Fruit fly (Drosophila melanogaster): ENCODE data around the gene CG7290.

CG7290 gene

DNA sequence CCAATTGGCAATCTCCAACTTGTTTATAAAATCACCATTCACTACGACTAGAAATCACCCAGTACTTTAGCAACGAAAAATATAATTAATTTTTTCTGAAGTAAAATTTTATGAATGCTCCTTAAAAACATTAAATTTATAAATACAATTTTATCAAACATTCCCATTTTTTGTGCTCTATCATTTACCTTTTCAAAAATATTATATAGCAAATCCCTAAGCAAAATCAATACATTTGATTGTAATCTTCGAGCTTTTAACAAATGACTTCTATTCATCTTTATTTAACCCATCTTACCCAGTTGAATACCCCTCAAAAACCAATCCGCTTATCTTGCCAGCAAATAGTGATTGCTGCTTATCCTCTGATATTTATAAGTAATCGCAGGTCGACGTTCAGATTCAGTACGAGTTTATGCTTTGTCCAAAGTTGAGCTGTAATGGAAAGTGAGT is 15.6 kb upstream of the CG7290 start, which contains the start of gene CG17145:
CG17145 (plus strand) TSS at position 403 of the 453 bp plus-strand sequence.
- TF ChIP-seq rgr (GFP tag; optimal IDR thresholded peaks at IDR 0.05) (no peak), ey (GFP tag; optimal IDR thresholded peaks at IDR 0.05) (no peak), brk (GFP tag; optimal IDR thresholded peaks at IDR 0.05) (no peak), CrebA (GFP tag; optimal IDR thresholded peaks at IDR 0.05; ENCODE audit: borderline replicate concordance) (no peak), tai (GFP tag; optimal IDR thresholded peaks at IDR 0.05) (no peak), Jra (GFP tag; optimal IDR thresholded peaks at IDR 0.05) (no peak), pan (optimal IDR thresholded peaks at IDR 0.05) (no peak), GATAd (GFP tag; optimal IDR thresholded peaks at IDR 0.05) (no peak), foxo (GFP tag; optimal IDR thresholded peaks at IDR 0.05) (no peak), fru (GFP tag; optimal IDR thresholded peaks at IDR 0.05) (no peak), Dif (GFP tag; optimal IDR thresholded peaks at IDR 0.05; ENCODE audit: partially characterized antibody) (no peak)

- peak; percentile 20 for TF ChIP-seq Vsx2 (GFP tag; optimal IDR thresholded peaks at IDR 0.05; ENCODE audit: partially characterized antibody)
- peak; percentile 72 for TF ChIP-seq Myc (optimal IDR thresholded peaks at IDR 0.05)
- no peak for TF ChIP-seq brk (GFP tag; optimal IDR thresholded peaks at IDR 0.05)
- TF ChIP-seq Abd-B (GFP tag; optimal IDR thresholded peaks at IDR 0.05) = no peak
- TF ChIP-seq Dif (GFP tag; optimal IDR thresholded peaks at IDR 0.05; ENCODE audit: partially characterized antibody) = peak; percentile 11
- peak; percentile 72 for TF ChIP-seq N (GFP tag; optimal IDR thresholded peaks at IDR 0.05)
- TF ChIP-seq OdsH (GFP tag; optimal IDR thresholded peaks at IDR 0.05) = no peak
- TF ChIP-seq CG9705 (GFP tag; optimal IDR thresholded peaks at IDR 0.05) = no peak
- no peak for TF ChIP-seq sage (GFP tag; optimal IDR thresholded peaks at IDR 0.05)
These were observed 15.1 kb upstream of the CG7290 start for dm6 chr3L:20220918-20221317.

- TF ChIP-seq foxo (GFP tag; optimal IDR thresholded peaks at IDR 0.05) = no peak
- TF ChIP-seq Dif (GFP tag; optimal IDR thresholded peaks at IDR 0.05; ENCODE audit: partially characterized antibody) = no peak
- TF ChIP-seq Dfd (GFP tag; optimal IDR thresholded peaks at IDR 0.05) = no peak
- no peak for TF ChIP-seq Jra (GFP tag; optimal IDR thresholded peaks at IDR 0.05)
- no peak for TF ChIP-seq HLH106 (tag; optimal IDR thresholded peaks at IDR 0.05)
- TF ChIP-seq OdsH (GFP tag; optimal IDR thresholded peaks at IDR 0.05) = no peak
- no peak for TF ChIP-seq dmrt93B (GFP tag; optimal IDR thresholded peaks at IDR 0.05)
- TF ChIP-seq dl (GFP tag; optimal IDR thresholded peaks at IDR 0.05; ENCODE audit: insufficient read depth in 1 of 2, partially characterized antibody in 2 of 2) = no peak
- no peak for TF ChIP-seq jim (GFP tag; optimal IDR thresholded peaks at IDR 0.05)
- TF ChIP-seq CG9705 (GFP tag; optimal IDR thresholded peaks at IDR 0.05) = no peak
These were observed 14.5 kb upstream of the CG7290 start, which contains the start of gene CG6933 for dm6 chr3L:20220374-20220773. TSS of gene CG6933 (minus strand) at chr3L:20220420.

- TF ChIP-seq tai (GFP tag; optimal IDR thresholded peaks at IDR 0.05) (no peak), ey (GFP tag; optimal IDR thresholded peaks at IDR 0.05) (no peak), lola (GFP tag; optimal IDR thresholded peaks at IDR 0.05) (no peak)
These were observed 6.2 kb upstream of the CG7290 start, which contains the start of gene CG7017 for dm6 chr3L:20212022-20212421. TSS of gene CG7017 (minus strand) at chr3L:20212122.

DNA sequence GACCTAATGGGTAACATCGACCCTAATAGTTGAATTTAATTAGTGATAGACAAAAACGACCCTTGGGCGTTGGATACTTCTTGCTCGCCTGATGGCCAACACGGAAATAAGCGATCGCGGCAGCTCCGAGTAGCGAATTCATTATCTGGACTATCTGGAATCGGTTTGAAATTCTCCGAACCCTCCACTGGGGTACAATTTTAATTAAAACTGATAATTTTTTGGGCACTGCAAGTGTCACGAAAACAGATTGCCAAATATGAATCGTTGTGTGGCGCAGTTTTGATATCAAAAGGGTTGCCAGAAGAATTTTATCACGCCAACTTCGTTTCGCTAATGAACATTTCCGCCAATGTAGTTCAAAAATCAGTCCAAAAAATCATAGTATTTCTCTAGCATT is 4.0 kb upstream of the CG7290 start:
- TF ChIP-seq CG9705 (GFP tag; optimal IDR thresholded peaks at IDR 0.05) (no peak), Hr78 (GFP tag; optimal IDR thresholded peaks at IDR 0.05) (no peak)

DNA sequence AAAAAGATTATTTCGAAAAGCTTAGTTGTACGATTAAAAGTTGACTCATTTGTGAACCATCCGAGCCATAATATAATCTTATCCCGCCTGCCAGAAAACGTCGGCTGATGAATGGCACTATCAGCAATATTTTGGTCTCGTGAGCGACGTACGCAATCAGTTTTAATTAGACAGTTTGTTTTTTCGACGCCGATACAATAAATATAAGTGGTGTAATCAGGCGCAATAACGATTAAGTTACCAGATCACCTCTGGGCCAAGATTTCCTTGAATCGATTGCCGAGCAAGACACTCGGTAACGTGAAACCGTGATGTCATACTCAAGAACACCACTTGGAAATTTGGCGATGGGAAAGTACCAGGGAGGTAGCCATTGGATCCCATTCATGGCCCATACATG is 3.2 kb upstream of the CG7290 start:
- TF ChIP-seq N (GFP tag; optimal IDR thresholded peaks at IDR 0.05) (no peak), pan (optimal IDR thresholded peaks at IDR 0.05) (no peak), lola (GFP tag; optimal IDR thresholded peaks at IDR 0.05) (no peak), jim (GFP tag; optimal IDR thresholded peaks at IDR 0.05) (no peak), Dif (GFP tag; optimal IDR thresholded peaks at IDR 0.05; ENCODE audit: partially characterized antibody) (no peak), CG32264 (GFP tag; optimal IDR thresholded peaks at IDR 0.05) (no peak), dmrt93B (GFP tag; optimal IDR thresholded peaks at IDR 0.05) (no peak), dsf (GFP tag; optimal IDR thresholded peaks at IDR 0.05; ENCODE audit: borderline replicate concordance) (no peak), Hr83 (GFP tag; optimal IDR thresholded peaks at IDR 0.05; ENCODE audit: poor library complexity, severe bottlenecking) (no peak), CrebA (GFP tag; optimal IDR thresholded peaks at IDR 0.05; ENCODE audit: borderline replicate concordance) (no peak), Dfd (GFP tag; optimal IDR thresholded peaks at IDR 0.05) (no peak), h (GFP tag; optimal IDR thresholded peaks at IDR 0.05) (peak; percentile 64), Rel (GFP tag; optimal IDR thresholded peaks at IDR 0.05) (no peak), Rel (tag; optimal IDR thresholded peaks at IDR 0.05) (peak; percentile 73), OdsH (GFP tag; optimal IDR thresholded peaks at IDR 0.05) (no peak), dl (GFP tag; optimal IDR thresholded peaks at IDR 0.05; ENCODE audit: insufficient read depth in 1 of 2, partially characterized antibody in 2 of 2) (no peak)
